Fruit fly (Drosophila melanogaster) whole organism, embryonic: Measurements from ENCODE around the gene CG46464.

Source experiments
- Bdp1 ChIP-seq: fragments of 200-800 bp; sonication (Bioruptor generic); optimal IDR thresholded peaks from 3 replicates; lab custom pipeline; 2016; ENCODE audit warnings: missing biosample characterization, missing genetic modification characterization
- Blimp-1 ChIP-seq: fragments of 200-800 bp; sonication (Bioruptor generic); optimal IDR thresholded peaks from 3 replicates; lab custom pipeline; 2018; ENCODE audit warnings: missing biosample characterization, missing genetic modification characterization, mild to moderate bottlenecking, moderate library complexity, missing genetic modification reagents
- C15 ChIP-seq: fragments of 200-800 bp; sonication (Bioruptor generic); IDR thresholded peaks from 3 replicates; pipeline ENCODE4 v1.3.6; 2022; ENCODE audit warnings: missing biosample characterization, missing genetic modification characterization
- CG10267 ChIP-seq: fragments of 200-800 bp; sonication (Bioruptor generic); optimal IDR thresholded peaks from 2 replicates; lab custom pipeline; 2018; ENCODE audit warnings: missing biosample characterization, mild to moderate bottlenecking, missing genetic modification characterization, moderate library complexity
- CG11695 ChIP-seq: fragments of 200-800 bp; sonication (Bioruptor generic); IDR thresholded peaks from 3 replicates; pipeline ENCODE4 v1.3.6; 2022; ENCODE audit warnings: missing biosample characterization, missing genetic modification characterization
- CG12155 ChIP-seq: fragments of 200-800 bp; sonication (Bioruptor generic); optimal IDR thresholded peaks from 3 replicates; lab custom pipeline; 2016; ENCODE audit warnings: missing biosample characterization, missing genetic modification characterization
- CG12219 ChIP-seq: fragments of 200-800 bp; sonication (Bioruptor generic); optimal IDR thresholded peaks from 3 replicates; lab custom pipeline; 2018; ENCODE audit warnings: missing biosample characterization, mild to moderate bottlenecking, missing genetic modification characterization
- CG12391 ChIP-seq: fragments of 200-800 bp; sonication (Bioruptor generic); optimal IDR thresholded peaks from 3 replicates; lab custom pipeline; 2018; ENCODE audit warnings: missing biosample characterization, mild to moderate bottlenecking, missing genetic modification characterization, moderate library complexity
- CG14050 ChIP-seq: fragments of 200-800 bp; sonication (Bioruptor generic); IDR thresholded peaks from 3 replicates; pipeline ENCODE4 v1.3.6; 2022; ENCODE audit warnings: missing biosample characterization, missing genetic modification characterization
- CG14710 ChIP-seq: fragments of 200-800 bp; sonication (Bioruptor generic); optimal IDR thresholded peaks from 3 replicates; lab custom pipeline; 2019; ENCODE audit warnings: missing biosample characterization, mild to moderate bottlenecking, missing genetic modification characterization, moderate library complexity
- CG16779 ChIP-seq: fragments of 200-800 bp; sonication (Bioruptor generic); IDR thresholded peaks from 2 replicates; pipeline ENCODE4 v1.3.6; 2022; ENCODE audit warnings: missing biosample characterization, missing genetic modification characterization
- CG17359 ChIP-seq: fragments of 200-800 bp; sonication (Bioruptor generic); optimal IDR thresholded peaks from 3 replicates; lab custom pipeline; 2018; ENCODE audit warnings: missing biosample characterization, mild to moderate bottlenecking, missing genetic modification characterization, moderate library complexity
- CG18599 ChIP-seq: fragments of 200-800 bp; sonication (Bioruptor generic); optimal IDR thresholded peaks from 3 replicates; lab custom pipeline; 2017; ENCODE audit warnings: missing biosample characterization, missing genetic modification characterization, mild to moderate bottlenecking, moderate library complexity, missing genetic modification reagents
- CG32532 ChIP-seq: fragments of 200-800 bp; sonication (Bioruptor generic); IDR thresholded peaks from 2 replicates; pipeline ENCODE4 v1.3.6; 2022; ENCODE audit warnings: missing biosample characterization, missing genetic modification characterization
- CG4282 ChIP-seq: fragments of 200-800 bp; sonication (Bioruptor generic); optimal IDR thresholded peaks from 2 replicates; lab custom pipeline; 2016; ENCODE audit warnings: missing biosample characterization, missing genetic modification characterization
- CG5245 ChIP-seq: fragments of 200-800 bp; sonication (Bioruptor generic); optimal IDR thresholded peaks from 3 replicates; lab custom pipeline; 2016; ENCODE audit warnings: missing biosample characterization, missing genetic modification characterization
- CG7963 ChIP-seq: fragments of 200-800 bp; sonication (Bioruptor generic); IDR thresholded peaks from 3 replicates; pipeline ENCODE4 v1.3.6; 2022; ENCODE audit warnings: missing biosample characterization, missing genetic modification characterization; ENCODE audit not compliant: partially characterized antibody
- CG9609 ChIP-seq: fragments of 200-800 bp; sonication (Bioruptor generic); optimal IDR thresholded peaks from 3 replicates; lab custom pipeline; 2016; ENCODE audit warnings: missing biosample characterization, missing genetic modification characterization
- D19A ChIP-seq: fragments of 200-800 bp; optimal IDR thresholded peaks from 3 replicates; lab custom pipeline; 2019; ENCODE audit warnings: missing biosample characterization, mild to moderate bottlenecking, missing genetic modification characterization, moderate library complexity
- Dbx ChIP-seq: fragments of 200-800 bp; sonication (Bioruptor generic); IDR thresholded peaks from 3 replicates; pipeline ENCODE4 v1.3.6; 2022; ENCODE audit warnings: missing biosample characterization, missing genetic modification characterization
- Drgx ChIP-seq: fragments of 200-800 bp; sonication (Bioruptor generic); IDR thresholded peaks from 2 replicates; pipeline ENCODE4 v1.3.6; 2022; ENCODE audit warnings: missing biosample characterization, missing genetic modification characterization
- Fer1 ChIP-seq: fragments of 200-800 bp; sonication (Bioruptor generic); optimal IDR thresholded peaks from 2 replicates; lab custom pipeline; 2017; ENCODE audit warnings: missing biosample characterization, mild to moderate bottlenecking, missing genetic modification characterization
- Gsc ChIP-seq: fragments of 200-800 bp; sonication (Bioruptor generic); IDR thresholded peaks from 2 replicates; pipeline ENCODE4 v1.3.6; 2022; ENCODE audit warnings: missing biosample characterization, missing genetic modification characterization
- Hr39 ChIP-seq: fragments of >200 bp; optimal IDR thresholded peaks from 2 replicates; lab custom pipeline; 2017
- Med ChIP-seq: fragments of 200-800 bp; sonication (Bioruptor generic); peaks from one replicate; lab custom pipeline; 2016; ENCODE audit warnings: missing biosample characterization, missing genetic modification characterization, mild to moderate bottlenecking, inconsistent platforms, moderate library complexity
- Meics ChIP-seq: fragments of 200-800 bp; sonication (Bioruptor generic); optimal IDR thresholded peaks from 2 replicates; lab custom pipeline; 2017; ENCODE audit warnings: missing biosample characterization, mild to moderate bottlenecking, missing genetic modification characterization
- Oli ChIP-seq: fragments of 200-800 bp; sonication (Bioruptor generic); optimal IDR thresholded peaks from 2 replicates; lab custom pipeline; 2018; ENCODE audit warnings: missing biosample characterization, mild to moderate bottlenecking, missing genetic modification characterization, moderate library complexity
- Opbp ChIP-seq: fragments of 200-800 bp; sonication (Bioruptor generic); IDR thresholded peaks from 3 replicates; pipeline ENCODE4 v1.3.6; 2022; ENCODE audit warnings: missing biosample characterization, missing genetic modification characterization; ENCODE audit not compliant: partially characterized antibody
- Optix ChIP-seq: fragments of 200-800 bp; sonication (Bioruptor generic); IDR thresholded peaks from 3 replicates; pipeline ENCODE4 v1.3.6; 2022; ENCODE audit warnings: missing biosample characterization, missing genetic modification characterization
- PHDP ChIP-seq: fragments of 200-800 bp; sonication (Bioruptor generic); optimal IDR thresholded peaks from 3 replicates; lab custom pipeline; 2018; ENCODE audit warnings: missing biosample characterization, mild to moderate bottlenecking, missing genetic modification characterization, moderate library complexity
- ato ChIP-seq: fragments of 200-800 bp; sonication (Bioruptor generic); IDR thresholded peaks from 2 replicates; pipeline ENCODE4 v1.3.6; 2022; ENCODE audit warnings: missing biosample characterization, missing genetic modification characterization; ENCODE audit not compliant: partially characterized antibody
- corto ChIP-seq: fragments of 200-800 bp; sonication (Bioruptor generic); optimal IDR thresholded peaks from 2 replicates; lab custom pipeline; 2016; ENCODE audit warnings: missing biosample characterization, mild to moderate bottlenecking, missing genetic modification characterization, moderate library complexity
- crp ChIP-seq, 2 experiments: fragments of 200-800 bp; sonication (Bioruptor generic); optimal IDR thresholded peaks; 2 replicates in 1 of 2; 3 replicates in 1 of 2; lab custom pipeline; 2017; ENCODE audit warnings: missing biosample characterization in 2 of 2, missing genetic modification characterization in 2 of 2, mild to moderate bottlenecking in 1 of 2, moderate library complexity in 1 of 2
- da ChIP-seq: fragments of 200-800 bp; sonication (Bioruptor generic); optimal IDR thresholded peaks from 2 replicates; lab custom pipeline; 2016; ENCODE audit warnings: missing biosample characterization, missing genetic modification characterization
- dan ChIP-seq: fragments of 200-800 bp; sonication (Bioruptor generic); IDR thresholded peaks from 2 replicates; pipeline ENCODE4 v1.3.6; 2022; ENCODE audit warnings: missing biosample characterization, missing genetic modification characterization
- dmrt11E ChIP-seq: fragments of 200-800 bp; sonication (Bioruptor generic); optimal IDR thresholded peaks from 3 replicates; lab custom pipeline; 2018; ENCODE audit warnings: missing biosample characterization, mild to moderate bottlenecking, missing genetic modification characterization, moderate library complexity
- dysf ChIP-seq: fragments of 200-800 bp; sonication (Bioruptor generic); IDR thresholded peaks from 3 replicates; pipeline ENCODE4 v1.3.6; 2022; ENCODE audit warnings: missing biosample characterization, missing genetic modification characterization
- hkb ChIP-seq, 2 experiments: fragments of 200-800 bp in 1 of 2; fragments of >200 bp in 1 of 2; sonication (Bioruptor generic) in 1 of 2; IDR thresholded peaks in 1 of 2; optimal IDR thresholded peaks in 1 of 2; 2 replicates each; pipeline versions ENCODE4 v1.3.6 to Lab custom; 2017 to 2022; ENCODE audit warnings: missing biosample characterization in 1 of 2, missing genetic modification characterization in 1 of 2
- inv ChIP-seq: fragments of 200-800 bp; sonication (Bioruptor generic); IDR thresholded peaks from 2 replicates; pipeline ENCODE4 v1.3.6; 2022; ENCODE audit warnings: missing biosample characterization, missing genetic modification characterization; ENCODE audit not compliant: partially characterized antibody
- mld ChIP-seq: fragments of 200-800 bp; sonication (Bioruptor generic); IDR thresholded peaks from 3 replicates; pipeline ENCODE4 v1.3.6; 2022; ENCODE audit warnings: missing biosample characterization, missing genetic modification characterization; ENCODE audit not compliant: partially characterized antibody
- prd ChIP-seq, 3 experiments: fragments of >200 bp in 2 of 3; fragments of 200-800 bp in 1 of 3; sonication (Bioruptor generic) in 1 of 3; optimal IDR thresholded peaks in 2 of 3; IDR thresholded peaks in 1 of 3; 2 replicates in 2 of 3; 3 replicates in 1 of 3; pipeline versions ENCODE4 v1.3.6 to Lab custom; 2017 to 2022; ENCODE audit warnings: missing biosample characterization in 1 of 3, missing genetic modification characterization in 1 of 3
- sens ChIP-seq: fragments of 200-800 bp; sonication (Bioruptor generic); peaks from one replicate; lab custom pipeline; 2016; ENCODE audit warnings: missing biosample characterization, missing genetic modification characterization
- shn ChIP-seq: fragments of 200-800 bp; sonication (Bioruptor generic); optimal IDR thresholded peaks from 3 replicates; lab custom pipeline; 2016; ENCODE audit warnings: missing biosample characterization, missing genetic modification characterization
- sob ChIP-seq: fragments of 200-800 bp; sonication (Bioruptor generic); IDR thresholded peaks from 2 replicates; pipeline ENCODE4 v1.3.6; 2022; ENCODE audit warnings: missing biosample characterization, missing genetic modification characterization
- tap ChIP-seq: fragments of 200-800 bp; optimal IDR thresholded peaks from 3 replicates; lab custom pipeline; 2019; ENCODE audit warnings: missing biosample characterization, mild to moderate bottlenecking, missing genetic modification characterization, moderate library complexity
- unc-4 ChIP-seq: fragments of 200-800 bp; sonication (Bioruptor generic); IDR thresholded peaks from 2 replicates; pipeline ENCODE4 v1.3.6; 2022; ENCODE audit warnings: missing biosample characterization, missing genetic modification characterization; ENCODE audit not compliant: partially characterized antibody

Gene CG46464

DNA sequence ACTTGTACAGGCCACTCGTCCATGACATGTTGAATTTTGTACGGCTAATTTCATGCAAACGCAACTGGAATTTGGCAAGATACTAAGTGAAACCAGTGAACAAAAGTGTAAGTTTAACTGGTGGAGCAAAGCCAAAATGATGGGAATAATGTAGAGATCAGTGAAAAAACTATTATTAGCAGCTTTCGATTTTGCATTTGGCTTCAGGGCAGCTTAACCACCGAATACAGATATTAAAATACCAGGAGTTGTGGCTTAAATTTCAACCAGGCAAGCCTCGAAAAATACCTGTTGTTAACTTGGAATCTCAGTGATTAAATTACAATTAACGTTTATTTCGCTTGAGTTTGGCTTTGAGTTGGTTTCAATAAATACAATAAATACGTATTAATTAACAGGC lies 4.9 kb upstream of the CG46464 start, which contains the start of gene p-cup:
Gene p-cup, minus strand, starts transcription at position 101 of the 400 bp plus-strand sequence.
- TF ChIP-seq Hr39 (lab: Kevin White, UChicago) (no peak), Gsc (GFP tag; lab: Robert Waterston, UW) (no peak), C15 (no peak), CG5245 (GFP tag; lab: Kevin White, UChicago) (no peak)

- peak; percentile 21; the same call in 1 of the 2 replicates for TF ChIP-seq Drgx
- peak; percentile 37 for TF ChIP-seq Med (GFP tag; lab: Kevin White, UChicago)
- no peak for TF ChIP-seq prd (optimal IDR thresholded peaks at IDR 0.05; lab: Kevin White, UChicago)
- peak; percentile 28; the same call in 1 of the 3 replicates for TF ChIP-seq prd (GFP tag; IDR thresholded peaks at IDR 0.05; lab: Robert Waterston, UW)
- no peak for TF ChIP-seq tap (tag; lab: Kevin White, UChicago)
- 0 out of 3 replicates have a peak, but pooled peaks have one; percentile 28 for TF ChIP-seq Optix (GFP tag; lab: Robert Waterston, UW)
Measured at dm6 chrX:17424383-17424782, 19.4 kb downstream of the CG46464 start.

dm6 chrX:17423310-17423945 lies 20.4 kb downstream of the CG46464 start, which contains the start of gene ENGase:
Gene ENGase, plus strand, starts transcription at chrX:17423591.
- TF ChIP-seq CG16779 (GFP tag; lab: Robert Waterston, UW) (no peak), inv (GFP tag; lab: Robert Waterston, UW) (no peak), CG12155 (GFP tag; lab: Kevin White, UChicago) (no peak), dmrt11E (tag; lab: Kevin White, UChicago) (no peak), Fer1 (GFP tag; lab: Kevin White, UChicago) (no peak), Blimp-1 (GFP tag; lab: Kevin White, UChicago) (no peak), CG12391 (no peak), dan (GFP tag; lab: Robert Waterston, UW) (no peak), hkb (optimal IDR thresholded peaks at IDR 0.05; lab: Kevin White, UChicago) (no peak), hkb (GFP tag; IDR thresholded peaks at IDR 0.05; lab: Robert Waterston, UW) (no peak), Oli (tag; lab: Kevin White, UChicago) (no peak), CG9609 (GFP tag; lab: Kevin White, UChicago) (no peak), CG4282 (GFP tag; lab: Kevin White, UChicago) (no peak), CG18599 (GFP tag; lab: Kevin White, UChicago) (peak; percentile 14), Dbx (GFP tag; lab: Robert Waterston, UW) (no peak), shn (no peak), sob (GFP tag; lab: Robert Waterston, UW) (no peak), CG17359 (tag; lab: Kevin White, UChicago) (no peak), CG10267 (tag; lab: Kevin White, UChicago) (peak; percentile 91), D19A (no peak), ato (GFP tag; lab: Robert Waterston, UW) (no peak), unc-4 (GFP tag; lab: Robert Waterston, UW) (no peak), corto (no peak), PHDP (tag; lab: Kevin White, UChicago) (no peak), CG32532 (GFP tag; lab: Robert Waterston, UW) (no peak), CG14050 (no peak), CG12219 (no peak), sens (GFP tag; lab: Kevin White, UChicago) (peak; percentile 76), CG7963 (GFP tag; lab: Robert Waterston, UW) (no peak), mld (GFP tag; lab: Robert Waterston, UW) (no peak), Bdp1 (GFP tag; lab: Kevin White, UChicago) (no peak), Meics (GFP tag; lab: Kevin White, UChicago) (no peak), CG14710 (tag; lab: Kevin White, UChicago) (peak; percentile 5), CG11695 (GFP tag; lab: Robert Waterston, UW) (no peak), dysf (no peak), da (no peak), crp (GFP tag; optimal IDR thresholded peaks at IDR 0.05; lab: Kevin White, UChicago) (peak; percentile 30 to 86), Opbp (no peak)
